Worm (Caenorhabditis elegans): ENCODE results near the gene R02E4.1.
A peak's percentile ranks its signal among the peaks of the same experiment; 100 is the strongest.

R02E4.1 gene

ce11 chrX:4111416-4111815, 7.1 kb upstream of the R02E4.1 start, which contains the start of gene F09F9.2:
TSS of gene F09F9.2 (minus strand) at chrX:4111440.
- TF ChIP-seq blmp-1 (tag; optimal IDR thresholded peaks at IDR 0.05) = peak; percentile 76
- no peak for TF ChIP-seq pax-3 (tag; optimal IDR thresholded peaks at IDR 0.05)

DNA sequence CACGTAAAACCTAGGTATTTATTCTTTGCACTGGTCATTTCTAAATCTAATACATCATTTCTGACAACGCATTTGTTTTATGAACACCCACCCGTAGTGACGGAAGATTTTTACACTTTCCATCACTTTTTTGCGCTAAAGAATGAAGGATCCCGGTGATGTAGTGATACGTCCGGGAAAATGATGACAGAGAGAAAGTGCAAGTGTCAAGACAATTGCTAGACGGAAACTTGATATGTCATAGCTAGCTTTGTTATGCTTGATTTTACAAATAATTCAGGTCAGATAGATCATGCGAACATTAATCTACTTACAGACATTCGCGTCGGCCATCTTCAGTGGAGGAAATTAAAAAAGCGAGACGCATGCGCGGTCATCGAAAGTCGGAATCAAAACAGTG, 5.6 kb upstream of the R02E4.1 start:
- no peak for TF ChIP-seq unc-98 (GFP tag; IDR thresholded peaks at IDR 0.05)
- peak; percentile 27 for TF ChIP-seq lin-14 (GFP tag; optimal IDR thresholded peaks at IDR 0.05)
- no peak for TF ChIP-seq nhr-84 (tag; optimal IDR thresholded peaks at IDR 0.05)
- peak; percentile 51 for TF ChIP-seq blmp-1 (tag; optimal IDR thresholded peaks at IDR 0.05)

- TF ChIP-seq xbp-1 (tag; optimal IDR thresholded peaks at IDR 0.05) = no peak
- TF ChIP-seq nhr-19 (GFP tag; conservative IDR thresholded peaks at IDR 0.05) = no peak
- no peak for TF ChIP-seq nhr-76 (tag; optimal IDR thresholded peaks at IDR 0.05)
- TF ChIP-seq rnt-1 (tag; optimal IDR thresholded peaks at IDR 0.05) = no peak
- TF ChIP-seq ceh-88 (GFP tag; IDR thresholded peaks at IDR 0.05) = no peak
- no peak for TF ChIP-seq hpl-2 (GFP tag; optimal IDR thresholded peaks at IDR 0.05)
- no peak for TF ChIP-seq dpl-1 (GFP tag; optimal IDR thresholded peaks at IDR 0.05)
- TF ChIP-seq fkh-4 (tag; optimal IDR thresholded peaks at IDR 0.05; ENCODE audit: borderline replicate concordance) = peak; percentile 83
- TF ChIP-seq nhr-85 (tag) = no peak
- TF ChIP-seq aha-1 (tag; optimal IDR thresholded peaks at IDR 0.05) = no peak
- no peak for TF ChIP-seq nhr-20 (tag; optimal IDR thresholded peaks at IDR 0.05)
- TF ChIP-seq dsc-1 (tag; optimal IDR thresholded peaks at IDR 0.05) = peak; percentile 97
Measured at ce11 chrX:4106896-4107505, 2.7 kb upstream of the R02E4.1 start, which contains the start of gene R02E4.2. TSS of gene R02E4.2 (plus strand) at chrX:4107455.

DNA sequence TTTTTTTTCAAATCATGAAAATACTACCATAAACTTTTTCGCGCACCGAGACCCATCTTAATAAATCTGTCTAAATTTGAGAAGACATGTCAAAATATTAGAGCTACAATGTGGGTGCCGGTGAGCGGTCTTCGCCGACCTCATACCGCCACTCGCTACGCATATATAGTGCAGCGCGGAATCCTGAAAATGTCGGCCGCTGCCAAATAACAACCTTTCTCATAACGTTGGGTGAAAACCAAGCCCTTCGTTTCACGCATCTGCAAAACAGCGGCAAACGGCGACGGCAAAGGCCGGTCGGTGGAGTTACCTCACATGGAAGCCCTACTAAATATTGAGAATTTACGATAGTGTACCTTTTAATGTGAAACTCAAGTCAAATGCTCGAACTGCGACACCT, 1.3 kb downstream of the R02E4.1 start:
- TF ChIP-seq nhr-85 (tag) (peak; percentile 16), unc-130 (tag; optimal IDR thresholded peaks at IDR 0.05) (no peak), snpc-4 (tag; optimal IDR thresholded peaks at IDR 0.05) (peak; percentile 88)

DNA sequence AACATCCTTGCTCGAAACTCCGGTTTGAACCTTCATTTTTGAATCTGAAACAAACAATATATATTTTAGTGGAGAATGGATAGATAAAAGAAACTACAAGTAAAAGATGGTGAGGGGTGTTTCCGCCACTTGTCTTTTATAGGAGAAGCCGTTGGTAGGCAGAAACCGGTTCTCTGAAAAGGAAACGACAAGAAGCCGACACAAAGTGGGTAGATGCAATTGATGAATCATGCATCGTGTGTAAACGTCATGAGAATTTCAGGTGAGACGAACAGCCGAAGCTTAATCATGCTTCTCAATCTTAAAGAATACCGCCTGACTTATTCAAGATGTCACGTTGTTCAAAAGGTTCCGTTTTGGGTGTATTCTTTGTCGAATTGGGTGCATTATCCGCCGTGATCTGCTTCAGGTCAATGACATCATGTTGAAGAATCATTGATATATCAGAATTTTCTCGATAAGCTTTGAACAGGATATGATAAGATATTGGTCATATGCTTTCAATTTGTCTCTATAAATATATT, 2.2 kb downstream of the R02E4.1 start, which contains the start of gene R02E4.3:
Gene R02E4.3 (minus strand): TSS at position 51 of the 524 bp plus-strand sequence.
- TF ChIP-seq ztf-4 (tag; optimal IDR thresholded peaks at IDR 0.05) (peak; percentile 3), blmp-1 (tag; optimal IDR thresholded peaks at IDR 0.05) (peak; percentile 25), jun-1 (tag; optimal IDR thresholded peaks at IDR 0.05) (peak; percentile 21), nhr-76 (tag; optimal IDR thresholded peaks at IDR 0.05) (no peak)

DNA sequence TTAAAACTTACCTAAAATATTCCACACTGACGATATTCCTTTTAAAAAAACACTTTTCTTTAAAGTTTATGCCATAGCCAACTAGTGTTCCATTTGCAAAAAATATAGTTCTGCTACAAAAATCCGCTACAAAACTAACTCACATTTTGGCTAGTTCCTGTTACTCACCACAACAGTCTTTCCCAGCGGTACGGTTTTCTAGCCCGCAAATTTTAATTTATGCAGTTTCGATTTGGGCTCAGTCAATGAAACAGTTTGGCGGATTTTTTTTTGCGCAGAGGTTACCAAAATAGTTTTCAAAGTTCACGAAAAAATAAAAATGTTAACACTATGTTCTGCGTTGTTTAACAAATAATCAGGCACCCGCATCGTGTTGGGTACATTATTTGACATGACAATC, 3.1 kb downstream of the R02E4.1 start:
- TF ChIP-seq lir-3 (tag; optimal IDR thresholded peaks at IDR 0.05; ENCODE audit: poor library complexity) (no peak), elt-2 (tag; optimal IDR thresholded peaks at IDR 0.05) (no peak), ceh-63 (GFP tag; optimal IDR thresholded peaks at IDR 0.05) (no peak)

DNA sequence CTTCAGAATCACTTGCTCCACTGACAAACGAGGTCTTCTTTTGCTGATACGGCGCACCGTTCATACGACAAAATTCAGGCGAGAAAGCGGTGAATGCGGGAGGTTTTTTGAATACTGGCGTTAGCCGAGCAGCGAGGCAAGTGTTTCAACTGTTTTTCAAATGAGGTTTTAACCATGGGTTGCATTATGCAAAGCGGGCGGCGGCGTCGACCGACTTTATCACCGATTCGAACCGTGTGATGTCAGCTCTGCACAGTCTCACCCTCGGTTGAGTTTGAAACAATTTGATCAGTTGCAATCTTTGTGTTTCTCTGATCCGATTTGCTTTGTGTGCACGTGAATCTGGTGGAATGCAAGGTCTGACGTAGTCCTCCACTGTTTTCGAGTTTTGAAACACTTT, 3.9 kb downstream of the R02E4.1 start, which contains the start of gene clh-4:
Gene clh-4 (minus strand): TSS at position 101 of the 400 bp plus-strand sequence.
- TF ChIP-seq efl-1 (optimal IDR thresholded peaks at IDR 0.05) (no peak), efl-1 (GFP tag; optimal IDR thresholded peaks at IDR 0.05 in 1 of 2) (no peak), rnt-1 (tag; optimal IDR thresholded peaks at IDR 0.05) (no peak), vab-15 (tag; optimal IDR thresholded peaks at IDR 0.05) (no peak)

DNA sequence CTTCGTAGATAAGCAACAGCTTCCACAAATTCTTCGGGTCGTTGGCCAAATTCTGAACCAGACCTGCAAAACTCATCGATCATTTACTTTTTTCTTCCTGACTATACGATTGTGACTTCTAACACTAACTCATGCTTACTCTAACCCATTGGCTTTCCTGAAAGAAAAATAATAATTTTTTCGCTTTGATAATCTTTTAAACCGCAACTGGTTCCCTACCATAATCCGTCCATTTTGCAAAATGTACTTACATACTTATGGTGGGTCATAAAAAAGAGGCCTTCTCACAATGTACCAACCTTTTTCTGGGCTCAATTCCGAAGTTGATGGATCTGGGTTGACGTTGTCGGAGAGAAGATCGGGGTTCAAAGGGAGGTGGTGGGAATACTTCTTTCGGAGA, 9.4 kb downstream of the R02E4.1 start:
- TF ChIP-seq hlh-17 (GFP tag; optimal IDR thresholded peaks at IDR 0.05; ENCODE audit: borderline replicate concordance) (no peak), nhr-84 (tag; optimal IDR thresholded peaks at IDR 0.05) (no peak), hpl-2 (GFP tag; optimal IDR thresholded peaks at IDR 0.05) (no peak), mep-1 (tag; optimal IDR thresholded peaks at IDR 0.05) (no peak), mab-9 (GFP tag; IDR thresholded peaks at IDR 0.05) (peak; percentile 51; the same call in 1 of the 2 replicates), efl-3 (GFP tag; optimal IDR thresholded peaks at IDR 0.05) (no peak), zip-4 (GFP tag; optimal IDR thresholded peaks at IDR 0.05) (no peak), mdl-1 (tag; optimal IDR thresholded peaks at IDR 0.05) (no peak), efl-1 (optimal IDR thresholded peaks at IDR 0.05) (no peak), efl-1 (GFP tag; optimal IDR thresholded peaks at IDR 0.05 in 1 of 2) (no peak), ceh-63 (GFP tag; optimal IDR thresholded peaks at IDR 0.05) (no peak), unc-30 (tag; optimal IDR thresholded peaks at IDR 0.05) (peak; percentile 21)
